Worm (Caenorhabditis elegans): ENCODE data around the gene srlf-37.

DNA sequence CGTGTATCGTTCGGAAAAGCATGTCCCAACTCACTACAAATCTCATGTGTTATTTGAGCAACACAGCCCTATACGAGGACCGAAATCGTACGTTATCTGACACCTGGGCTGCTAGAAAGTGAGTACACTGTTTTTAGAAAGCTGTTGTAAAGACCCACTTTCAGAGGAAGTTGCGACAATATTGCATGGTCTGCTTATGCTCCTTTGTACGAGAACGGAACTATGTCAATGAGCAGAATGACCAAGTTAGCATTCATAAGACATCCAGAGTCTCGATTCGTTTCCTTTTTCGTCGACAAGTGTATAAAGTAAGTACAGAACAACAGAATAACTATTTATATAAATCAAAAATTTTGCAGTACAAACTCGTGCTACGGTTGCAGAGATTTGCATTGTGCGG lies 27.1 kb downstream of the srlf-37 start:
- TF ChIP-seq ztf-11 (tag; optimal IDR thresholded peaks at IDR 0.05) (no peak), mep-1 (tag; optimal IDR thresholded peaks at IDR 0.05) (no peak)
